Fruit fly (Drosophila melanogaster): ENCODE measurements around the gene CG17075.

The CG17075 gene

DNA sequence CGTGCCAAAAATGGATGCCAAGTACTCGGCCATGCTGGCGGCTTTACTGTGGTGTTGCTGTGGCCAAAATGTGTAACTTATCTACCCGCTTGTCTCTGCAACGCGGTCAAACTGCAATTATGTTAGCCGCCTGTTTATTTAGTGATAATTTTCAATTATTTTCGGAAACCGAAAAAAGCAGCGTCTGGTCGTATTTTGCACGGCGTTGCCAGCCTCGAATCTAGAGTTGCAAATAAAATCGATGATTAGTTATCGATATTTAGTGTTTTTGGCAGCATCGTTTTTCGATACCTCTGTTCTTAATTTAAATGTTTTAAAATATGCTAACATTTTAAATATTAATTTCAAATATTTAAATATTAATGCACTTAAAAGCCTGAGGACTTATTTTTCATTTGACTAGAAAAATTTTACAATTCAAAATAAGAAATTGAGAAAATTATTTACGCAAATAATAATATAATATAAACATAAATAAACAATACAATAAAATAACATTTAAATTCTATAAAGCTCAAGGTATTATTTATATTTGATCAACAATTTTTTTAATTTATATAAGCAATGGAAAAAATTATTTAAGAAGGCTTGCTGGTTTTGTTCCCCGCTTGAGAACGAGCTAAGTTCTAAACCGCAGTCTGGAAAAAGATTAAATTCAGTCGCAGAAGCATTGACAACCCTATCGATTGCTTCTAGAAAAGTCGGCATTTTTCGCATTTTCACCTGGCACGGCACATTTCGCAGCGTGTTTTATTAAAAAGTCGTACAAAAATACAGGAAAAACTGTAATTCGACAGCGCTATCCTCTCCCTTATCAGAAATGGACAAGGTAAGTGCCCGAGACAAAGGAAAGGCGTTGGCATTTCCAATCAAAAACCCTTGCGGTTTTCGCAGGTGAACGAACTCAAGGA, 27.4 kb upstream of the CG17075 start, which contains the start of the genes U2af38 and Stip1 (continued):
- TF ChIP-seq Lpt (GFP tag; optimal IDR thresholded peaks at IDR 0.05) = no peak
- no peak; the same call in 2 of the 3 replicates for TF ChIP-seq ci (GFP tag; IDR thresholded peaks at IDR 0.05)
- TF ChIP-seq en (GFP tag; optimal IDR thresholded peaks at IDR 0.05) = no peak
- TF ChIP-seq stc (GFP tag; IDR thresholded peaks at IDR 0.05) = no peak
- TF ChIP-seq CG6654 (GFP tag; optimal IDR thresholded peaks at IDR 0.05) = no peak
- TF ChIP-seq CG11093 (GFP tag; IDR thresholded peaks at IDR 0.05) = no peak
- TF ChIP-seq CG8924 (tag; optimal IDR thresholded peaks at IDR 0.05) = peak; percentile 47
- no peak for TF ChIP-seq sim (GFP tag; IDR thresholded peaks at IDR 0.05)
- no peak for TF ChIP-seq ems (GFP tag; optimal IDR thresholded peaks at IDR 0.05)
- no peak for TF ChIP-seq CG1024 (GFP tag; IDR thresholded peaks at IDR 0.05)
- TF ChIP-seq rib (GFP tag; IDR thresholded peaks at IDR 0.05) = peak; percentile 63
- TF ChIP-seq CG11560 (tag; IDR thresholded peaks at IDR 0.05) = no peak
- TF ChIP-seq Ets97D (GFP tag; optimal IDR thresholded peaks at IDR 0.05) = no peak
- peak; percentile 84 for TF ChIP-seq YL-1 (GFP tag; optimal IDR thresholded peaks at IDR 0.05)
- TF ChIP-seq CG13123 (GFP tag; optimal IDR thresholded peaks at IDR 0.05) = no peak
- TF ChIP-seq Fer3 (tag; optimal IDR thresholded peaks at IDR 0.05) = peak; percentile 10
- TF ChIP-seq Optix (GFP tag; IDR thresholded peaks at IDR 0.05) = no peak
- peak; percentile 10 for TF ChIP-seq CG9817 (tag; optimal IDR thresholded peaks at IDR 0.05)
- TF ChIP-seq CG10209 (GFP tag; optimal IDR thresholded peaks at IDR 0.05) = no peak
- TF ChIP-seq grn (GFP tag; optimal IDR thresholded peaks at IDR 0.05) = no peak
- TF ChIP-seq h (optimal IDR thresholded peaks at IDR 0.05) = no peak
- TF ChIP-seq pan (optimal IDR thresholded peaks at IDR 0.05) = no peak
- no peak for TF ChIP-seq pan (GFP tag; optimal IDR thresholded peaks at IDR 0.05 in 1 of 2, IDR thresholded peaks at IDR 0.05 in 1 of 2)
- no peak for TF ChIP-seq disco-r (GFP tag; optimal IDR thresholded peaks at IDR 0.05)
- TF ChIP-seq tap (tag; optimal IDR thresholded peaks at IDR 0.05) = no peak
- TF ChIP-seq Scr (GFP tag; IDR thresholded peaks at IDR 0.05; ENCODE audit: partially characterized antibody) = peak; percentile 72
- TF ChIP-seq ttk (GFP tag; IDR thresholded peaks at IDR 0.05) = no peak
- TF ChIP-seq Taf1 (GFP tag; IDR thresholded peaks at IDR 0.05) = no peak
- TF ChIP-seq Spps (tag; optimal IDR thresholded peaks at IDR 0.05) = no peak
- TF ChIP-seq lov (optimal IDR thresholded peaks at IDR 0.05) = no peak
- TF ChIP-seq lov (GFP tag; IDR thresholded peaks at IDR 0.05) = no peak
- TF ChIP-seq CG10274 (GFP tag; optimal IDR thresholded peaks at IDR 0.05) = no peak
- TF ChIP-seq CG18262 (tag; optimal IDR thresholded peaks at IDR 0.05) = peak; percentile 47
- no peak for TF ChIP-seq crc (GFP tag; optimal IDR thresholded peaks at IDR 0.05)
- no peak for TF ChIP-seq ap (GFP tag; IDR thresholded peaks at IDR 0.05)
- TF ChIP-seq CG15514 (GFP tag; optimal IDR thresholded peaks at IDR 0.05) = peak; percentile 75
- TF ChIP-seq da (GFP tag; optimal IDR thresholded peaks at IDR 0.05) = no peak
- TF ChIP-seq Hr3 (GFP tag; optimal IDR thresholded peaks at IDR 0.05) = peak; percentile 8
- TF ChIP-seq CG1647 (GFP tag; optimal IDR thresholded peaks at IDR 0.05) = no peak
- peak; percentile 91 for TF ChIP-seq CG9215 (GFP tag; IDR thresholded peaks at IDR 0.05)
- TF ChIP-seq HmgZ (tag; optimal IDR thresholded peaks at IDR 0.05) = peak; percentile 29
- peak; percentile 58; the same call in 2 of the 3 replicates for TF ChIP-seq CG17361 (GFP tag; IDR thresholded peaks at IDR 0.05)
- TF ChIP-seq dm (GFP tag; optimal IDR thresholded peaks at IDR 0.05) = peak; percentile 8
- TF ChIP-seq bcd (GFP tag; optimal IDR thresholded peaks at IDR 0.05) = no peak
- no peak for TF ChIP-seq Poxn (GFP tag; IDR thresholded peaks at IDR 0.05)
- TF ChIP-seq CG15696 (tag; optimal IDR thresholded peaks at IDR 0.05) = no peak
- no peak for TF ChIP-seq CG15011 (GFP tag; optimal IDR thresholded peaks at IDR 0.05)
- TF ChIP-seq Atf3 (GFP tag; optimal IDR thresholded peaks at IDR 0.05) = no peak
- no peak for TF ChIP-seq cato (GFP tag; optimal IDR thresholded peaks at IDR 0.05; ENCODE audit: borderline replicate concordance)
- peak; percentile 69; the same call in 1 of the 3 replicates for TF ChIP-seq jigr1 (GFP tag; IDR thresholded peaks at IDR 0.05)
- peak; percentile 35 for TF ChIP-seq oc (tag; optimal IDR thresholded peaks at IDR 0.05)
